Fruit fly (Drosophila melanogaster): ENCODE data around the gene AdipoR.

DNA sequence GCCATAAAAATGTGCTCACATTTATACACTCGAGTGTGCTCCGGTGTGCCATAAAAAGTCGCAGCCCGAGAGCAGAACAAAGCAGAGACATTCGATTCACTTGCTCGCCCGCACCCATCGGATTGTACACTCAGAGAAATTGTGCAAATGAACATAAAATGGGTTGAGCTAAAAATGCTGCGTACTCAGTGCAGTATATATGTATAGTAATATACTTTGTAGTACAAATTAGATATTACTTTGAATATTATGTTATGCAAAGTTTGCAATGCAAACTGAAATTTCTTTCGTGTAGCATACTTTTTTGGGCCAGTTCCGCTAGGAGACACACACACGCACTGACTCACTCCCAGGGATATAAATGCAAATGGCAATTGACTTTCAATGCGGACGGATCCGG, 44.0 kb downstream of the AdipoR start:
- TF ChIP-seq CG8478 (optimal IDR thresholded peaks at IDR 0.05) (no peak), CTCF (optimal IDR thresholded peaks at IDR 0.05) (no peak)
